Fruit fly (Drosophila melanogaster): ENCODE measurements around the gene CG33308.

dm6 chr2L:14765608-14766007 is 36.5 kb upstream of the CG33308 start, which contains the start of gene CG4701:
- TF ChIP-seq h (GFP tag; optimal IDR thresholded peaks at IDR 0.05) (no peak), Hr78 (GFP tag; optimal IDR thresholded peaks at IDR 0.05) (no peak), CrebA (GFP tag; optimal IDR thresholded peaks at IDR 0.05; ENCODE audit: borderline replicate concordance) (no peak)
